Fruit fly (Drosophila melanogaster) whole organism, embryonic: ENCODE measurements around the gene Ir94d.

Experiments
- CG10543 ChIP-seq: fragments of 200-800 bp; sonication (Bioruptor generic); optimal IDR thresholded peaks from 3 replicates; lab custom pipeline; 2017; ENCODE audit warnings: missing biosample characterization, mild to moderate bottlenecking, missing genetic modification characterization, moderate library complexity
- CG10654 ChIP-seq: fragments of 200-800 bp; sonication (Bioruptor generic); optimal IDR thresholded peaks from 2 replicates; lab custom pipeline; 2016; ENCODE audit warnings: missing biosample characterization, missing genetic modification characterization
- CG10959 ChIP-seq: fragments of 200-800 bp; sonication (Bioruptor generic); IDR thresholded peaks from 2 replicates; pipeline ENCODE4 v1.3.6; 2022; ENCODE audit warnings: missing biosample characterization, missing genetic modification characterization
- CG11504 ChIP-seq: fragments of 200-800 bp; sonication (Bioruptor generic); optimal IDR thresholded peaks from 3 replicates; lab custom pipeline; 2019; ENCODE audit warnings: missing biosample characterization, mild to moderate bottlenecking, missing genetic modification characterization, moderate library complexity
- CG12104 ChIP-seq: fragments of 200-800 bp; sonication (Bioruptor generic); optimal IDR thresholded peaks from 3 replicates; lab custom pipeline; 2016; ENCODE audit warnings: missing biosample characterization, missing genetic modification characterization
- CG1233 ChIP-seq: fragments of 200-800 bp; sonication (Bioruptor generic); optimal IDR thresholded peaks from 4 replicates; lab custom pipeline; 2018; ENCODE audit warnings: missing biosample characterization, mild to moderate bottlenecking, missing genetic modification characterization
- CG12744 ChIP-seq: fragments of 200-800 bp; sonication (Bioruptor generic); optimal IDR thresholded peaks from 2 replicates; lab custom pipeline; 2016; ENCODE audit warnings: missing biosample characterization, missing genetic modification characterization
- CG13296 ChIP-seq: fragments of 200-800 bp; sonication (Bioruptor generic); optimal IDR thresholded peaks from 3 replicates; lab custom pipeline; 2018; ENCODE audit warnings: missing biosample characterization, mild to moderate bottlenecking, missing genetic modification characterization
- CG14014 ChIP-seq: fragments of 200-800 bp; sonication (Bioruptor generic); IDR thresholded peaks from 2 replicates; pipeline ENCODE4 v1.3.6; 2022; ENCODE audit warnings: missing biosample characterization, missing genetic modification characterization
- CG15011 ChIP-seq: fragments of 200-800 bp; sonication (Bioruptor generic); optimal IDR thresholded peaks from 3 replicates; lab custom pipeline; 2018; ENCODE audit warnings: missing biosample characterization, mild to moderate bottlenecking, missing genetic modification characterization
- CG15073 ChIP-seq: fragments of 200-800 bp; sonication (Bioruptor generic); optimal IDR thresholded peaks from 2 replicates; lab custom pipeline; 2016; ENCODE audit warnings: missing biosample characterization, missing genetic modification characterization
- CG17568 ChIP-seq: fragments of 200-800 bp; sonication (Bioruptor generic); optimal IDR thresholded peaks from 2 replicates; lab custom pipeline; 2018; ENCODE audit warnings: missing biosample characterization, mild to moderate bottlenecking, missing genetic modification characterization, moderate library complexity
- CG18764 ChIP-seq: fragments of 200-800 bp; sonication (Bioruptor generic); optimal IDR thresholded peaks from 3 replicates; lab custom pipeline; 2016; ENCODE audit warnings: missing biosample characterization, missing genetic modification characterization
- CG2202 ChIP-seq: fragments of 200-800 bp; sonication (Bioruptor generic); optimal IDR thresholded peaks from 2 replicates; lab custom pipeline; 2018; ENCODE audit warnings: missing biosample characterization, mild to moderate bottlenecking, missing genetic modification characterization
- CG31441 ChIP-seq: fragments of 200-800 bp; sonication (Bioruptor generic); IDR thresholded peaks from 2 replicates; pipeline ENCODE4 v1.3.6; 2022; ENCODE audit warnings: missing biosample characterization, missing genetic modification characterization
- CG3995 ChIP-seq: fragments of 200-800 bp; sonication (Bioruptor generic); optimal IDR thresholded peaks from 3 replicates; lab custom pipeline; 2016; ENCODE audit warnings: missing biosample characterization, missing genetic modification characterization
- CG5245 ChIP-seq: fragments of 200-800 bp; sonication (Bioruptor generic); optimal IDR thresholded peaks from 3 replicates; lab custom pipeline; 2016; ENCODE audit warnings: missing biosample characterization, missing genetic modification characterization
- CG6791 ChIP-seq: fragments of 200-800 bp; sonication (Bioruptor generic); IDR thresholded peaks from 3 replicates; pipeline ENCODE4 v1.3.6; 2022; ENCODE audit warnings: missing biosample characterization, missing genetic modification characterization; ENCODE audit not compliant: partially characterized antibody
- CG7271 ChIP-seq: fragments of 200-800 bp; sonication (Bioruptor generic); optimal IDR thresholded peaks from 2 replicates; lab custom pipeline; 2018; ENCODE audit warnings: missing biosample characterization, mild to moderate bottlenecking, missing genetic modification characterization, moderate library complexity
- CG7987 ChIP-seq: fragments of 200-800 bp; sonication (Bioruptor generic); optimal IDR thresholded peaks from 2 replicates; lab custom pipeline; 2018; ENCODE audit warnings: missing biosample characterization, mild to moderate bottlenecking, missing genetic modification characterization, moderate library complexity
- CG8924 ChIP-seq: fragments of 200-800 bp; optimal IDR thresholded peaks from 3 replicates; lab custom pipeline; 2019; ENCODE audit warnings: missing biosample characterization, mild to moderate bottlenecking, missing genetic modification characterization, moderate library complexity
- Dek ChIP-seq: fragments of 200-800 bp; sonication (Bioruptor generic); optimal IDR thresholded peaks from 3 replicates; lab custom pipeline; 2019; ENCODE audit warnings: missing biosample characterization, mild to moderate bottlenecking, missing genetic modification characterization, moderate library complexity
- Dfd ChIP-seq, 2 experiments: fragments of >200 bp; optimal IDR thresholded peaks; 2 replicates each; lab custom pipeline; 2017; ENCODE audit warnings: missing biosample characterization in 2 of 2, missing genetic modification characterization in 2 of 2
- HLH54F ChIP-seq: fragments of 200-800 bp; sonication (Bioruptor generic); optimal IDR thresholded peaks from 3 replicates; lab custom pipeline; 2016; ENCODE audit warnings: missing biosample characterization, missing genetic modification characterization
- Nf-YB ChIP-seq: fragments of 200-800 bp; sonication (Bioruptor generic); optimal IDR thresholded peaks from 3 replicates; lab custom pipeline; 2019; ENCODE audit warnings: missing biosample characterization, mild to moderate bottlenecking, missing genetic modification characterization, moderate library complexity
- NfI ChIP-seq: fragments of 200-800 bp; sonication (Bioruptor generic); optimal IDR thresholded peaks from 3 replicates; lab custom pipeline; 2018; ENCODE audit warnings: missing biosample characterization, mild to moderate bottlenecking, missing genetic modification characterization, moderate library complexity
- Spps ChIP-seq: fragments of 200-800 bp; sonication (Bioruptor generic); optimal IDR thresholded peaks from 2 replicates; lab custom pipeline; 2018; ENCODE audit warnings: missing biosample characterization, mild to moderate bottlenecking, missing genetic modification characterization
- TFAM ChIP-seq: fragments of 200-800 bp; sonication (Bioruptor generic); optimal IDR thresholded peaks from 2 replicates; lab custom pipeline; 2017; ENCODE audit warnings: missing biosample characterization, missing genetic modification characterization, inconsistent platforms
- Taf1 ChIP-seq: fragments of 200-800 bp; sonication (Bioruptor generic); IDR thresholded peaks from 2 replicates; pipeline ENCODE4 v1.3.6; 2022; ENCODE audit warnings: missing biosample characterization, missing genetic modification characterization
- Tbp ChIP-seq: fragments of >200 bp; optimal IDR thresholded peaks from 2 replicates; lab custom pipeline; 2018; ENCODE audit warnings: missing biosample characterization, missing genetic modification characterization
- Xbp1 ChIP-seq: fragments of 200-800 bp; sonication (Bioruptor generic); optimal IDR thresholded peaks from 3 replicates; lab custom pipeline; 2016; ENCODE audit warnings: missing biosample characterization, mild to moderate bottlenecking, missing genetic modification characterization
- ac ChIP-seq: fragments of 200-800 bp; sonication (Bioruptor generic); optimal IDR thresholded peaks from 3 replicates; lab custom pipeline; 2017; ENCODE audit warnings: missing biosample characterization, mild to moderate bottlenecking, missing genetic modification characterization
- ato ChIP-seq: fragments of 200-800 bp; sonication (Bioruptor generic); IDR thresholded peaks from 2 replicates; pipeline ENCODE4 v1.3.6; 2022; ENCODE audit warnings: missing biosample characterization, missing genetic modification characterization; ENCODE audit not compliant: partially characterized antibody
- bowl ChIP-seq: fragments of 200-800 bp; sonication (Bioruptor generic); IDR thresholded peaks from 2 replicates; pipeline ENCODE4 v1.3.6; 2022; ENCODE audit warnings: missing biosample characterization, missing genetic modification characterization
- cas ChIP-seq: fragments of 200-800 bp; sonication (Bioruptor generic); IDR thresholded peaks from 2 replicates; pipeline ENCODE4 v1.3.6; 2022; ENCODE audit warnings: missing biosample characterization, missing genetic modification characterization
- dimm ChIP-seq: fragments of 200-800 bp; sonication (Bioruptor generic); IDR thresholded peaks from 2 replicates; pipeline ENCODE4 v1.3.6; 2022; ENCODE audit warnings: missing biosample characterization, missing genetic modification characterization
- ewg ChIP-seq: fragments of 200-800 bp; sonication (Bioruptor generic); optimal IDR thresholded peaks from 3 replicates; lab custom pipeline; 2017; ENCODE audit warnings: mild to moderate bottlenecking, missing biosample characterization, missing genetic modification reagents, missing genetic modification characterization
- fd102C ChIP-seq: fragments of 200-800 bp; sonication (Bioruptor generic); optimal IDR thresholded peaks from 2 replicates; lab custom pipeline; 2018; ENCODE audit warnings: missing biosample characterization, mild to moderate bottlenecking, missing genetic modification characterization, moderate library complexity
- nmo ChIP-seq: fragments of 200-800 bp; sonication (Bioruptor generic); optimal IDR thresholded peaks from 2 replicates; lab custom pipeline; 2018; ENCODE audit warnings: missing biosample characterization, mild to moderate bottlenecking, missing genetic modification characterization, moderate library complexity
- pb ChIP-seq: fragments of 200-800 bp; sonication (Bioruptor generic); optimal IDR thresholded peaks from 3 replicates; lab custom pipeline; 2016; ENCODE audit warnings: missing biosample characterization, missing genetic modification characterization
- pho ChIP-seq: fragments of 200-800 bp; sonication (Bioruptor generic); optimal IDR thresholded peaks from 2 replicates; lab custom pipeline; 2016; ENCODE audit warnings: missing biosample characterization, missing genetic modification characterization
- rib ChIP-seq: fragments of 200-800 bp; sonication (Bioruptor generic); IDR thresholded peaks from 2 replicates; pipeline ENCODE4 v1.3.6; 2022; ENCODE audit warnings: missing biosample characterization, missing genetic modification characterization
- run ChIP-seq: fragments of 200-800 bp; sonication (Bioruptor generic); optimal IDR thresholded peaks from 3 replicates; lab custom pipeline; 2018; ENCODE audit warnings: missing biosample characterization, mild to moderate bottlenecking, missing genetic modification characterization
- sim ChIP-seq: fragments of 200-800 bp; sonication (Bioruptor generic); IDR thresholded peaks from 2 replicates; pipeline ENCODE4 v1.3.6; 2022; ENCODE audit warnings: missing biosample characterization, missing genetic modification characterization
- slbo ChIP-seq: fragments of 200-800 bp; sonication (Bioruptor generic); IDR thresholded peaks from 2 replicates; pipeline ENCODE4 v1.3.6; 2022; ENCODE audit warnings: missing biosample characterization, missing genetic modification characterization
- slou ChIP-seq: fragments of 200-800 bp; sonication (Bioruptor generic); optimal IDR thresholded peaks from 3 replicates; lab custom pipeline; 2016; ENCODE audit warnings: missing biosample characterization, missing genetic modification characterization
- sna ChIP-seq: fragments of 200-800 bp; sonication (Bioruptor generic); IDR thresholded peaks from 2 replicates; pipeline ENCODE4 v1.3.6; 2022; ENCODE audit warnings: missing biosample characterization, missing genetic modification characterization; ENCODE audit not compliant: partially characterized antibody
- tll ChIP-seq, 2 experiments: fragments of 200-800 bp in 1 of 2; fragments of >200 bp in 1 of 2; sonication (Bioruptor generic) in 1 of 2; optimal IDR thresholded peaks; 2 replicates each; lab custom pipeline; 2017 to 2019; ENCODE audit warnings: missing biosample characterization in 2 of 2, missing genetic modification characterization in 2 of 2, mild to moderate bottlenecking in 1 of 2, moderate library complexity in 1 of 2
- tna ChIP-seq: fragments of 200-800 bp; sonication (Bioruptor generic); IDR thresholded peaks from 2 replicates; pipeline ENCODE4 v1.3.6; 2022; ENCODE audit warnings: missing biosample characterization, missing genetic modification characterization; ENCODE audit not compliant: partially characterized antibody
- vnd ChIP-seq: fragments of 200-800 bp; sonication (Bioruptor generic); IDR thresholded peaks from 3 replicates; pipeline ENCODE4 v1.3.6; 2022; ENCODE audit warnings: missing biosample characterization, missing genetic modification characterization; ENCODE audit not compliant: partially characterized antibody
- yki ChIP-seq: fragments of >200 bp; optimal IDR thresholded peaks from 3 replicates; lab custom pipeline; 2018

The Ir94d gene

dm6 chr3R:23356920-23357386 lies 45.7 kb upstream of the Ir94d start (continued):
- TF ChIP-seq CG12744: no peak
- peak; percentile 94 for TF ChIP-seq nmo (GFP tag; lab: Kevin White, UChicago)
- no peak for TF ChIP-seq CG6791
- TF ChIP-seq pho (GFP tag; lab: Kevin White, UChicago): no peak
- peak; percentile 88 for TF ChIP-seq CG31441 (GFP tag; lab: Robert Waterston, UW)
- TF ChIP-seq NfI (GFP tag; lab: Kevin White, UChicago): peak; percentile 85
- no peak for TF ChIP-seq CG7987 (GFP tag; lab: Kevin White, UChicago)
- TF ChIP-seq Spps (tag; lab: Kevin White, UChicago): peak; percentile 18
- TF ChIP-seq cas (GFP tag; lab: Robert Waterston, UW): peak; percentile 46; the same call in 1 of the 2 replicates
- no peak for TF ChIP-seq dimm
- peak; percentile 69 for TF ChIP-seq CG10654 (GFP tag; lab: Kevin White, UChicago)
- no peak for TF ChIP-seq slou
- TF ChIP-seq HLH54F (GFP tag; lab: Kevin White, UChicago): no peak
- no peak for TF ChIP-seq fd102C (GFP tag; lab: Kevin White, UChicago)
- TF ChIP-seq CG8924: peak; percentile 88
- TF ChIP-seq pb (GFP tag; lab: Kevin White, UChicago): no peak
- no peak for TF ChIP-seq CG17568 (GFP tag; lab: Kevin White, UChicago)
- peak; percentile 35; the same call in 1 of the 2 replicates for TF ChIP-seq CG10959 (GFP tag; lab: Robert Waterston, UW)
- peak; percentile 82 for TF ChIP-seq Nf-YB (GFP tag; lab: Kevin White, UChicago)
- TF ChIP-seq tna: no peak
- TF ChIP-seq Taf1 (GFP tag; lab: Robert Waterston, UW): peak; percentile 65
- TF ChIP-seq CG5245 (GFP tag; lab: Kevin White, UChicago): peak; percentile 36
- peak; percentile 52 for TF ChIP-seq CG18764 (GFP tag; lab: Kevin White, UChicago)
- no peak for TF ChIP-seq CG3995 (GFP tag; lab: Kevin White, UChicago)
- TF ChIP-seq CG10543 (GFP tag; lab: Kevin White, UChicago): peak; percentile 50
- peak; percentile 82 for TF ChIP-seq Xbp1 (GFP tag; lab: Kevin White, UChicago)
- TF ChIP-seq sim (GFP tag; lab: Robert Waterston, UW): peak; percentile 30; the same call in 1 of the 2 replicates
- peak; percentile 74 for TF ChIP-seq CG14014 (GFP tag; lab: Robert Waterston, UW)
- TF ChIP-seq Dfd (GFP tag; optimal IDR thresholded peaks at IDR 0.05; lab: Kevin White, UChicago): no peak
- TF ChIP-seq CG7271: peak; percentile 55
- no peak for TF ChIP-seq ac
- peak; percentile 85 for TF ChIP-seq slbo
- no peak for TF ChIP-seq CG12104 (GFP tag; lab: Kevin White, UChicago)
- TF ChIP-seq tll (GFP tag; optimal IDR thresholded peaks at IDR 0.05; lab: Kevin White, UChicago): no peak
- TF ChIP-seq vnd (GFP tag; lab: Robert Waterston, UW): no peak
- peak; percentile 65 for TF ChIP-seq CG2202 (tag; lab: Kevin White, UChicago)
- no peak for TF ChIP-seq yki (lab: Kevin White, UChicago)
- TF ChIP-seq sna: no peak
- peak; percentile 13 for TF ChIP-seq CG15073
- peak; percentile 28 for TF ChIP-seq CG15011 (GFP tag; lab: Kevin White, UChicago)
- no peak for TF ChIP-seq Tbp (GFP tag; lab: Kevin White, UChicago)
- peak; percentile 76 for TF ChIP-seq ewg
- TF ChIP-seq CG13296 (GFP tag; lab: Kevin White, UChicago): peak; percentile 83
- peak; percentile 93 for TF ChIP-seq CG11504
- TF ChIP-seq rib: peak; percentile 50; the same call in 1 of the 2 replicates
- peak; percentile 82 for TF ChIP-seq run (tag; lab: Kevin White, UChicago)
- no peak for TF ChIP-seq TFAM (GFP tag; lab: Kevin White, UChicago)
- TF ChIP-seq CG1233: peak; percentile 84
- peak; percentile 40; the same call in 1 of the 2 replicates for TF ChIP-seq bowl (GFP tag; lab: Robert Waterston, UW)
- TF ChIP-seq ato (GFP tag; lab: Robert Waterston, UW): no peak
- TF ChIP-seq Dek (tag; lab: Kevin White, UChicago): peak; percentile 90
